Fruit fly (Drosophila melanogaster): ENCODE data around the gene t-cup.
A peak's percentile ranks its signal among the peaks of the same experiment; 100 is the strongest.

t-cup gene

dm6 chr2L:12509458-12509857 lies 12.3 kb upstream of the t-cup start (continued):
- no peak for TF ChIP-seq CG31365 (tag; optimal IDR thresholded peaks at IDR 0.05)
- peak; percentile 22; the same call in 1 of the 2 replicates for TF ChIP-seq CG14014 (GFP tag; IDR thresholded peaks at IDR 0.05)
- peak; percentile 9 for TF ChIP-seq CG1603 (tag; optimal IDR thresholded peaks at IDR 0.05)
- TF ChIP-seq CG13123 (GFP tag; optimal IDR thresholded peaks at IDR 0.05) = no peak
- TF ChIP-seq B-H1 (GFP tag; IDR thresholded peaks at IDR 0.05) = no peak
- TF ChIP-seq ap (GFP tag; IDR thresholded peaks at IDR 0.05) = no peak
- TF ChIP-seq CG18619 (GFP tag; optimal IDR thresholded peaks at IDR 0.05) = peak; percentile 24
- no peak for TF ChIP-seq schlank (tag; optimal IDR thresholded peaks at IDR 0.05)
- no peak for TF ChIP-seq Poxn (GFP tag; IDR thresholded peaks at IDR 0.05)
- TF ChIP-seq sens-2 (GFP tag; IDR thresholded peaks at IDR 0.05) = 0 out of 2 replicates have a peak, but pooled peaks have one; percentile 6
- TF ChIP-seq sqz (GFP tag; optimal IDR thresholded peaks at IDR 0.05) = peak; percentile 5
- TF ChIP-seq sob (GFP tag; IDR thresholded peaks at IDR 0.05) = peak; percentile 19; the same call in 1 of the 2 replicates
- no peak for TF ChIP-seq chm (GFP tag; IDR thresholded peaks at IDR 0.05)
- peak; percentile 17 for TF ChIP-seq Sox100B (GFP tag; optimal IDR thresholded peaks at IDR 0.05)
- TF ChIP-seq da (GFP tag; optimal IDR thresholded peaks at IDR 0.05) = no peak
- no peak for TF ChIP-seq CG7556 (GFP tag; optimal IDR thresholded peaks at IDR 0.05)
- TF ChIP-seq CG6813 (GFP tag; optimal IDR thresholded peaks at IDR 0.05) = peak; percentile 44
- 0 out of 3 replicates have a peak, but pooled peaks have one; percentile 41 for TF ChIP-seq ase (GFP tag; IDR thresholded peaks at IDR 0.05)
- TF ChIP-seq CG10565 (GFP tag; optimal IDR thresholded peaks at IDR 0.05) = no peak
- peak; percentile 33 for TF ChIP-seq CG2678 (tag; optimal IDR thresholded peaks at IDR 0.05)
- peak; percentile 3 for TF ChIP-seq fd64A (GFP tag; optimal IDR thresholded peaks at IDR 0.05)
- TF ChIP-seq CG10366 (GFP tag; IDR thresholded peaks at IDR 0.05) = peak; percentile 22; the same call in 1 of the 2 replicates
- peak; percentile 24 for TF ChIP-seq CG10209 (GFP tag; optimal IDR thresholded peaks at IDR 0.05)
- peak; percentile 55 for TF ChIP-seq nau (GFP tag; optimal IDR thresholded peaks at IDR 0.05)
- TF ChIP-seq chn (GFP tag; optimal IDR thresholded peaks at IDR 0.05) = no peak
- TF ChIP-seq CG1602 (GFP tag; optimal IDR thresholded peaks at IDR 0.05) = no peak
- peak; percentile 25; the same call in 1 of the 2 replicates for TF ChIP-seq CG4360 (GFP tag; IDR thresholded peaks at IDR 0.05)
- no peak for TF ChIP-seq HLH4C (GFP tag; IDR thresholded peaks at IDR 0.05; ENCODE audit: partially characterized antibody)
- TF ChIP-seq Med (GFP tag) = peak; percentile 43
- 0 out of 2 replicates have a peak, but pooled peaks have one; percentile 19 for TF ChIP-seq CG6689 (GFP tag; IDR thresholded peaks at IDR 0.05)
- peak; percentile 41 for TF ChIP-seq Sox102F (GFP tag; optimal IDR thresholded peaks at IDR 0.05)
- TF ChIP-seq wek (GFP tag; optimal IDR thresholded peaks at IDR 0.05) = peak; percentile 49
- TF ChIP-seq onecut (GFP tag; IDR thresholded peaks at IDR 0.05) = no peak; the same call in 1 of the 2 replicates
- TF ChIP-seq CG4424 (GFP tag; optimal IDR thresholded peaks at IDR 0.05) = peak; percentile 1
- TF ChIP-seq bab2 (GFP tag; optimal IDR thresholded peaks at IDR 0.05) = peak; percentile 47
- TF ChIP-seq Xrp1 (GFP tag; IDR thresholded peaks at IDR 0.05) = peak; percentile 26; the same call in 1 of the 2 replicates
- TF ChIP-seq hkb (optimal IDR thresholded peaks at IDR 0.05) = no peak
- peak; percentile 12; the same call in 1 of the 2 replicates for TF ChIP-seq hkb (GFP tag; IDR thresholded peaks at IDR 0.05)
- 0 out of 2 replicates have a peak, but pooled peaks have one; percentile 6 for TF ChIP-seq ara (GFP tag; IDR thresholded peaks at IDR 0.05)
- TF ChIP-seq CG17359 (tag; optimal IDR thresholded peaks at IDR 0.05) = peak; percentile 55
- TF ChIP-seq CG9609 (GFP tag; optimal IDR thresholded peaks at IDR 0.05) = no peak
- peak; percentile 52 for TF ChIP-seq sens (GFP tag)
- TF ChIP-seq CG3407 (GFP tag; optimal IDR thresholded peaks at IDR 0.05) = peak; percentile 58
- peak; percentile 11 for TF ChIP-seq CG8388 (GFP tag; optimal IDR thresholded peaks at IDR 0.05)
- TF ChIP-seq Pdp1 (GFP tag; optimal IDR thresholded peaks at IDR 0.05) = peak in 1 of 2 experiments; percentile 5
- TF ChIP-seq otp (GFP tag; IDR thresholded peaks at IDR 0.05) = peak; percentile 31; the same call in 1 of the 3 replicates
- TF ChIP-seq CG17328 (GFP tag; IDR thresholded peaks at IDR 0.05) = 0 out of 2 replicates have a peak, but pooled peaks have one; percentile 14
- TF ChIP-seq gem (tag; optimal IDR thresholded peaks at IDR 0.05) = peak; percentile 20
- TF ChIP-seq ATbp (GFP tag; optimal IDR thresholded peaks at IDR 0.05) = peak; percentile 74
- peak; percentile 54 for TF ChIP-seq Asciz (GFP tag; optimal IDR thresholded peaks at IDR 0.05)
